Worm (Caenorhabditis elegans) whole organism, late embryonic: ENCODE data around the gene K08E7.8.

Experiments used
- ama-1 ChIP-seq: fragments of 150-350 bp; optimal IDR thresholded peaks from 2 replicates; lab custom pipeline; 2014
- ceh-34 ChIP-seq: sonication (generic microtip); optimal IDR thresholded peaks from 2 replicates; lab custom pipeline; 2016; ENCODE audit warnings: mild to moderate bottlenecking, missing genetic modification characterization, missing compliant biosample characterization
- nhr-11 ChIP-seq: fragments of 150-350 bp; optimal IDR thresholded peaks from 2 replicates; lab custom pipeline; 2014; ENCODE audit warnings: missing biosample characterization, missing genetic modification characterization
- pax-1 ChIP-seq: fragments of 150-350 bp; optimal IDR thresholded peaks from 2 replicates; lab custom pipeline; 2014; ENCODE audit warnings: missing biosample characterization, missing genetic modification characterization
- pha-2 ChIP-seq: sonication (generic microtip); optimal IDR thresholded peaks from 2 replicates; lab custom pipeline; 2017; ENCODE audit warnings: mild to moderate bottlenecking, missing genetic modification characterization, missing compliant biosample characterization
- tbx-7 ChIP-seq: sonication (generic microtip); optimal IDR thresholded peaks from 2 replicates; lab custom pipeline; 2016; ENCODE audit warnings: missing genotype, missing genetic modification characterization, missing compliant biosample characterization

ce11 chrIV:12542011-12542410 is 43.9 kb downstream of the K08E7.8 start, which contains the start of gene ham-1:
- TF ChIP-seq pax-1 (tag; lab: Kevin White, UChicago) (no peak), tbx-7 (tag; lab: Kevin White, UChicago) (no peak), ama-1 (no peak), pha-2 (tag; lab: Kevin White, UChicago) (no peak), ceh-34 (tag; lab: Kevin White, UChicago) (no peak), nhr-11 (tag; lab: Kevin White, UChicago) (no peak)
